Worm (Caenorhabditis elegans): ENCODE measurements around the gene Y51H7C.41.

DNA sequence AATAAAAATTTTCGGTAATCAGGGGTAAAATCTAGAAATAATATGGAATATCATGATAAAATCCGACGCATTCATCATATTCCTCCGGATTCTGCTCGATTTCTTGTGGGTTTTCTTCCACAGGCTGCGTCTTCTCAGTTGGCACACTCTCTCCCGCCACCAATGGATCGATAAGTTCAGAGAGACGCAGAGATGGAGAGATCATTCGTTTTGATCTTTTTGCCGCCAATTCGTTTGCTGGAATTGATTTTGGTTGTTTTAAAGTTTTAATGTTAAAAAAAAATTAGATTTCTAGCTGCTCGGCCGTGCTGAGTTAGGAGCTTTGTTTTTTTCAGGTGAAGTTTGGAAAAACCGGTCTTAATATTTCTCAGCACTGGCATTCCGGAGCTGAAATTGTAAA is 45.9 kb upstream of the Y51H7C.41 start:
- no peak for TF ChIP-seq nhr-77 (tag; optimal IDR thresholded peaks at IDR 0.05)
- TF ChIP-seq mxl-2 (GFP tag; conservative IDR thresholded peaks at IDR 0.05): no peak
- TF ChIP-seq jun-1 (tag; optimal IDR thresholded peaks at IDR 0.05): no peak
- no peak for TF ChIP-seq set-16 (GFP tag; IDR thresholded peaks at IDR 0.05)
- no peak for TF ChIP-seq snpc-4 (tag; optimal IDR thresholded peaks at IDR 0.05)
- no peak for TF ChIP-seq F37D6.2 (tag; optimal IDR thresholded peaks at IDR 0.05)
- no peak for TF ChIP-seq pha-4 (GFP tag; IDR thresholded peaks at IDR 0.05)
- no peak for TF ChIP-seq pha-4 (tag; optimal IDR thresholded peaks at IDR 0.05)
- TF ChIP-seq ama-1 (optimal IDR thresholded peaks at IDR 0.05): no peak
- TF ChIP-seq aha-1 (tag): no peak
- no peak for TF ChIP-seq snpc-1.2 (GFP tag; IDR thresholded peaks at IDR 0.05)
- TF ChIP-seq madf-5 (GFP tag; IDR thresholded peaks at IDR 0.05): no peak
- no peak for TF ChIP-seq fos-1 (tag; optimal IDR thresholded peaks at IDR 0.05)
- no peak for TF ChIP-seq ceh-82 (tag; optimal IDR thresholded peaks at IDR 0.05)
